Worm (Caenorhabditis elegans): ENCODE results near the gene M142.5.

Gene M142.5

ce11 chrIII:10942905-10943304 lies 11.9 kb downstream of the M142.5 start:
- TF ChIP-seq eor-1 (tag; optimal IDR thresholded peaks at IDR 0.05) (no peak), skn-1 (tag; optimal IDR thresholded peaks at IDR 0.05) (no peak), fkh-2 (tag; optimal IDR thresholded peaks at IDR 0.05) (no peak), nhr-67 (tag; optimal IDR thresholded peaks at IDR 0.05) (no peak), nfya-1 (tag; optimal IDR thresholded peaks at IDR 0.05; ENCODE audit: insufficient read depth) (no peak), tbx-2 (tag; optimal IDR thresholded peaks at IDR 0.05) (no peak), nhr-43 (tag; optimal IDR thresholded peaks at IDR 0.05; ENCODE audit: poor library complexity, severe bottlenecking) (no peak), mml-1 (tag; optimal IDR thresholded peaks at IDR 0.05) (no peak), fos-1 (tag; optimal IDR thresholded peaks at IDR 0.05) (no peak), ceh-28 (tag; optimal IDR thresholded peaks at IDR 0.05) (no peak), ztf-4 (tag; optimal IDR thresholded peaks at IDR 0.05) (no peak), nhr-25 (tag; optimal IDR thresholded peaks at IDR 0.05) (no peak), elt-1 (tag; optimal IDR thresholded peaks at IDR 0.05) (no peak), lin-39 (tag; optimal IDR thresholded peaks at IDR 0.05) (no peak), ceh-9 (tag; optimal IDR thresholded peaks at IDR 0.05) (no peak), ztf-11 (tag; optimal IDR thresholded peaks at IDR 0.05) (no peak), nhr-237 (tag; optimal IDR thresholded peaks at IDR 0.05) (no peak)

ce11 chrIII:10945537-10945936 lies 14.5 kb downstream of the M142.5 start:
- TF ChIP-seq nhr-25 (tag; optimal IDR thresholded peaks at IDR 0.05) (no peak), aly-2 (tag; optimal IDR thresholded peaks at IDR 0.05) (no peak), ztf-4 (tag; optimal IDR thresholded peaks at IDR 0.05) (no peak), elt-3 (tag; optimal IDR thresholded peaks at IDR 0.05) (no peak), lin-15B (tag; optimal IDR thresholded peaks at IDR 0.05) (no peak), nhr-76 (tag; optimal IDR thresholded peaks at IDR 0.05) (no peak), ceh-82 (tag; optimal IDR thresholded peaks at IDR 0.05) (no peak), eor-1 (tag; optimal IDR thresholded peaks at IDR 0.05) (no peak), sea-2 (GFP tag; optimal IDR thresholded peaks at IDR 0.05) (no peak), hmg-11 (tag; optimal IDR thresholded peaks at IDR 0.05) (no peak), R02D3.7 (tag; optimal IDR thresholded peaks at IDR 0.05) (no peak)

ce11 chrIII:10947155-10947554 lies 16.2 kb downstream of the M142.5 start, which contains the start of gene strd-1:
TSS of gene strd-1 (plus strand) at chrIII:10947455.
- no peak for TF ChIP-seq unc-62 (GFP tag; optimal IDR thresholded peaks at IDR 0.05)
- TF ChIP-seq ztf-4 (tag; optimal IDR thresholded peaks at IDR 0.05): no peak
- no peak for TF ChIP-seq nfya-1 (tag; optimal IDR thresholded peaks at IDR 0.05; ENCODE audit: insufficient read depth)
- no peak for TF ChIP-seq elt-2 (tag; optimal IDR thresholded peaks at IDR 0.05)
- no peak for TF ChIP-seq ceh-16 (tag; optimal IDR thresholded peaks at IDR 0.05)
- no peak for TF ChIP-seq elt-1 (tag; optimal IDR thresholded peaks at IDR 0.05)
- TF ChIP-seq hmg-11 (tag; optimal IDR thresholded peaks at IDR 0.05): no peak
- no peak for TF ChIP-seq nhr-67 (tag; optimal IDR thresholded peaks at IDR 0.05)
- no peak for TF ChIP-seq nhr-11 (tag; optimal IDR thresholded peaks at IDR 0.05)
- no peak for TF ChIP-seq ztf-11 (tag; optimal IDR thresholded peaks at IDR 0.05)
- TF ChIP-seq fkh-10 (GFP tag; optimal IDR thresholded peaks at IDR 0.05): no peak
- TF ChIP-seq eor-1 (tag; optimal IDR thresholded peaks at IDR 0.05): no peak
- no peak for TF ChIP-seq ama-1 (optimal IDR thresholded peaks at IDR 0.05)
- TF ChIP-seq lin-15B (tag; optimal IDR thresholded peaks at IDR 0.05): no peak
- no peak for TF ChIP-seq mml-1 (tag; optimal IDR thresholded peaks at IDR 0.05)
- no peak for TF ChIP-seq elt-3 (tag; optimal IDR thresholded peaks at IDR 0.05)

- no peak for TF ChIP-seq unc-62 (GFP tag; optimal IDR thresholded peaks at IDR 0.05)
- TF ChIP-seq zag-1 (tag; optimal IDR thresholded peaks at IDR 0.05): no peak
- no peak for TF ChIP-seq nhr-76 (tag; optimal IDR thresholded peaks at IDR 0.05)
- TF ChIP-seq egl-27 (tag; optimal IDR thresholded peaks at IDR 0.05): no peak
- TF ChIP-seq lin-39 (tag; optimal IDR thresholded peaks at IDR 0.05): no peak
- TF ChIP-seq daf-12 (tag; optimal IDR thresholded peaks at IDR 0.05): no peak
- no peak for TF ChIP-seq skn-1 (tag; optimal IDR thresholded peaks at IDR 0.05)
- TF ChIP-seq aly-2 (tag; optimal IDR thresholded peaks at IDR 0.05): no peak
- TF ChIP-seq ztf-11 (tag; optimal IDR thresholded peaks at IDR 0.05): no peak
- TF ChIP-seq nhr-28 (tag; optimal IDR thresholded peaks at IDR 0.05): no peak
- TF ChIP-seq tbx-2 (tag; optimal IDR thresholded peaks at IDR 0.05): no peak
- no peak for TF ChIP-seq fkh-2 (tag; optimal IDR thresholded peaks at IDR 0.05)
- no peak for TF ChIP-seq hmg-11 (tag; optimal IDR thresholded peaks at IDR 0.05)
- no peak for TF ChIP-seq pha-4 (tag; optimal IDR thresholded peaks at IDR 0.05)
- TF ChIP-seq fos-1 (tag; optimal IDR thresholded peaks at IDR 0.05): no peak
- TF ChIP-seq fkh-10 (GFP tag; optimal IDR thresholded peaks at IDR 0.05): no peak
Measured at ce11 chrIII:10951713-10952112, 20.7 kb downstream of the M142.5 start.

All from whole organism, L3 larva.